Fruit fly (Drosophila melanogaster) whole organism, prepupa: Measurements from ENCODE around the gene gammaTub37C.

Source experiments
- Blimp-1 ChIP-seq: fragments of 200-800 bp; sonication (Bioruptor generic); optimal IDR thresholded peaks from 3 replicates; lab custom pipeline; 2017; ENCODE audit warnings: missing biosample characterization, missing genetic modification characterization, mild to moderate bottlenecking, moderate library complexity, missing genetic modification reagents
- CG10631 ChIP-seq: fragments of 200-800 bp; sonication (Bioruptor generic); optimal IDR thresholded peaks from 2 replicates; lab custom pipeline; 2016; ENCODE audit warnings: missing biosample characterization, missing genetic modification characterization
- CG10669 ChIP-seq: fragments of 200-800 bp; sonication (Bioruptor generic); optimal IDR thresholded peaks from 3 replicates; lab custom pipeline; 2018; ENCODE audit warnings: missing biosample characterization, mild to moderate bottlenecking, missing genetic modification characterization, moderate library complexity
- CG11762 ChIP-seq: fragments of 200-800 bp; sonication (Bioruptor generic); optimal IDR thresholded peaks from 3 replicates; lab custom pipeline; 2016; ENCODE audit warnings: missing biosample characterization, missing genetic modification characterization; ENCODE audit not compliant: insufficient read depth
- CG11902 ChIP-seq: fragments of 200-800 bp; sonication (Bioruptor generic); optimal IDR thresholded peaks from 3 replicates; lab custom pipeline; 2016; ENCODE audit warnings: missing biosample characterization, missing genetic modification characterization
- CG15336 ChIP-seq: fragments of 200-800 bp; sonication (Bioruptor generic); IDR thresholded peaks from 2 replicates; pipeline ENCODE4 v1.3.6; 2022; ENCODE audit warnings: missing biosample characterization, missing genetic modification characterization
- CG1621 ChIP-seq: fragments of 200-800 bp; sonication (Bioruptor generic); optimal IDR thresholded peaks from 3 replicates; lab custom pipeline; 2018; ENCODE audit warnings: missing biosample characterization, mild to moderate bottlenecking, missing genetic modification characterization
- CG3032 ChIP-seq: fragments of 200-800 bp; optimal IDR thresholded peaks from 2 replicates; lab custom pipeline; 2019; ENCODE audit warnings: missing biosample characterization, mild to moderate bottlenecking, missing genetic modification characterization, moderate library complexity
- CG31627 ChIP-seq: fragments of 200-800 bp; sonication (Bioruptor generic); optimal IDR thresholded peaks from 3 replicates; lab custom pipeline; 2016; ENCODE audit warnings: missing biosample characterization, missing genetic modification characterization
- CG32006 ChIP-seq: fragments of 200-800 bp; sonication (Bioruptor generic); optimal IDR thresholded peaks from 3 replicates; lab custom pipeline; 2017; ENCODE audit warnings: missing biosample characterization, mild to moderate bottlenecking, missing genetic modification characterization
- CG34406 ChIP-seq: fragments of 200-800 bp; sonication (Bioruptor generic); optimal IDR thresholded peaks from 3 replicates; lab custom pipeline; 2016; ENCODE audit warnings: missing biosample characterization, missing genetic modification characterization
- CG3919 ChIP-seq: fragments of 200-800 bp; sonication (Bioruptor generic); optimal IDR thresholded peaks from 3 replicates; lab custom pipeline; 2016; ENCODE audit warnings: missing biosample characterization, missing genetic modification characterization
- CG4318 ChIP-seq: fragments of 200-800 bp; sonication (Bioruptor generic); optimal IDR thresholded peaks from 3 replicates; lab custom pipeline; 2017; ENCODE audit warnings: missing biosample characterization, mild to moderate bottlenecking, missing genetic modification characterization
- CG6163 ChIP-seq: fragments of 200-800 bp; sonication (Bioruptor generic); IDR thresholded peaks from 3 replicates; pipeline ENCODE4 v1.3.6; 2022; ENCODE audit warnings: missing biosample characterization, missing genetic modification characterization
- CG6276 ChIP-seq: fragments of 200-800 bp; sonication (Bioruptor generic); optimal IDR thresholded peaks from 2 replicates; lab custom pipeline; 2017; ENCODE audit warnings: missing biosample characterization, mild to moderate bottlenecking, missing genetic modification characterization
- CG6808 ChIP-seq: fragments of 200-800 bp; sonication (Bioruptor generic); optimal IDR thresholded peaks from 3 replicates; lab custom pipeline; 2017; ENCODE audit warnings: missing biosample characterization, missing genetic modification characterization, mild to moderate bottlenecking, moderate library complexity, missing genetic modification reagents
- CG8119 ChIP-seq: fragments of 200-800 bp; sonication (Bioruptor generic); IDR thresholded peaks from 3 replicates; pipeline ENCODE4 v1.3.6; 2022; ENCODE audit warnings: missing biosample characterization, missing genetic modification characterization
- CG8319 ChIP-seq: fragments of 200-800 bp; sonication (Bioruptor generic); optimal IDR thresholded peaks from 3 replicates; lab custom pipeline; 2016; ENCODE audit warnings: missing biosample characterization, missing genetic modification characterization
- CG8632 ChIP-seq: fragments of 200-800 bp; sonication (Bioruptor generic); optimal IDR thresholded peaks from 3 replicates; lab custom pipeline; 2016; ENCODE audit warnings: missing biosample characterization, missing genetic modification characterization
- CG9139 ChIP-seq: fragments of 200-800 bp; sonication (Bioruptor generic); optimal IDR thresholded peaks from 3 replicates; lab custom pipeline; 2017; ENCODE audit warnings: missing biosample characterization, mild to moderate bottlenecking, missing genetic modification characterization
- Eip75B ChIP-seq: fragments of 200-800 bp; sonication (Bioruptor generic); optimal IDR thresholded peaks from 3 replicates; lab custom pipeline; 2016; ENCODE audit warnings: missing biosample characterization, missing genetic modification characterization
- Ets21C ChIP-seq: fragments of 200-800 bp; sonication (Bioruptor generic); optimal IDR thresholded peaks from 3 replicates; lab custom pipeline; 2016; ENCODE audit warnings: missing biosample characterization, missing genetic modification characterization
- Ets96B ChIP-seq: fragments of 200-800 bp; optimal IDR thresholded peaks from 2 replicates; lab custom pipeline; 2019; ENCODE audit warnings: missing biosample characterization, mild to moderate bottlenecking, missing genetic modification characterization, moderate library complexity
- Gug ChIP-seq: fragments of 200-800 bp; sonication (Bioruptor generic); IDR thresholded peaks from 2 replicates; pipeline ENCODE4 v1.3.6; 2022; ENCODE audit warnings: missing biosample characterization, missing genetic modification characterization
- Hr38 ChIP-seq: sonication (Bioruptor generic); optimal IDR thresholded peaks from 2 replicates; lab custom pipeline; 2016; ENCODE audit warnings: missing biosample characterization, missing genetic modification characterization
- Hr39 ChIP-seq: fragments of 200-800 bp; sonication (Bioruptor generic); optimal IDR thresholded peaks from 2 replicates; lab custom pipeline; 2016; ENCODE audit warnings: missing biosample characterization, missing genetic modification characterization
- Lpt ChIP-seq: fragments of 200-800 bp; sonication (Bioruptor generic); optimal IDR thresholded peaks from 3 replicates; lab custom pipeline; 2016; ENCODE audit warnings: missing biosample characterization, missing genetic modification characterization
- Met ChIP-seq: fragments of 200-800 bp; sonication (Bioruptor generic); optimal IDR thresholded peaks from 3 replicates; lab custom pipeline; 2016; ENCODE audit warnings: missing biosample characterization, missing genetic modification characterization
- OdsH ChIP-seq: fragments of 200-800 bp; sonication (Bioruptor generic); optimal IDR thresholded peaks from 3 replicates; lab custom pipeline; 2016; ENCODE audit warnings: missing biosample characterization, missing genetic modification characterization
- Smox ChIP-seq: fragments of 200-800 bp; sonication (Bioruptor generic); optimal IDR thresholded peaks from 3 replicates; lab custom pipeline; 2016; ENCODE audit warnings: missing biosample characterization, missing genetic modification characterization
- Sox102F ChIP-seq: fragments of 200-800 bp; sonication (Bioruptor generic); optimal IDR thresholded peaks from 2 replicates; lab custom pipeline; 2016; ENCODE audit warnings: missing biosample characterization, mild to moderate bottlenecking, missing genetic modification characterization
- Sox14 ChIP-seq: fragments of 200-800 bp; sonication (Bioruptor generic); optimal IDR thresholded peaks from 3 replicates; lab custom pipeline; 2016; ENCODE audit warnings: missing biosample characterization, missing genetic modification characterization
- Sox15 ChIP-seq: fragments of 200-800 bp; sonication (Bioruptor generic); optimal IDR thresholded peaks from 3 replicates; lab custom pipeline; 2016; ENCODE audit warnings: missing biosample characterization, missing genetic modification characterization
- achi ChIP-seq: fragments of 200-800 bp; sonication (Bioruptor generic); optimal IDR thresholded peaks from 3 replicates; lab custom pipeline; 2016; ENCODE audit warnings: missing biosample characterization, missing genetic modification characterization
- dac ChIP-seq: fragments of 200-800 bp; sonication (Bioruptor generic); optimal IDR thresholded peaks from 2 replicates; lab custom pipeline; 2017; ENCODE audit warnings: missing biosample characterization, mild to moderate bottlenecking, missing genetic modification characterization
- dsx ChIP-seq: fragments of 200-800 bp; optimal IDR thresholded peaks from 3 replicates; lab custom pipeline; 2019; ENCODE audit warnings: missing biosample characterization, mild to moderate bottlenecking, missing genetic modification characterization, moderate library complexity; ENCODE audit not compliant: poor library complexity, severe bottlenecking
- eg ChIP-seq: fragments of 200-800 bp; sonication (Bioruptor generic); IDR thresholded peaks from 3 replicates; pipeline ENCODE4 v1.3.6; 2022; ENCODE audit warnings: missing biosample characterization, missing genetic modification characterization
- esn ChIP-seq: fragments of 200-800 bp; sonication (Bioruptor generic); optimal IDR thresholded peaks from 2 replicates; lab custom pipeline; 2016; ENCODE audit warnings: missing biosample characterization, mild to moderate bottlenecking, missing genetic modification characterization, moderate library complexity
- fd59A ChIP-seq: fragments of 200-800 bp; sonication (Bioruptor generic); optimal IDR thresholded peaks from 2 replicates; lab custom pipeline; 2017; ENCODE audit warnings: missing biosample characterization, mild to moderate bottlenecking, missing genetic modification characterization, missing genetic modification reagents
- fd85E ChIP-seq: fragments of 200-800 bp; sonication (Bioruptor generic); optimal IDR thresholded peaks from 3 replicates; lab custom pipeline; 2016; ENCODE audit warnings: missing biosample characterization, missing genetic modification characterization
- net ChIP-seq: fragments of 200-800 bp; sonication (Bioruptor generic); optimal IDR thresholded peaks from 3 replicates; lab custom pipeline; 2016; ENCODE audit warnings: missing biosample characterization, missing genetic modification characterization
- pdm3 ChIP-seq: fragments of 200-800 bp; sonication (Bioruptor generic); optimal IDR thresholded peaks from 3 replicates; lab custom pipeline; 2016; ENCODE audit warnings: missing biosample characterization, missing genetic modification characterization
- salr ChIP-seq, 2 experiments: fragments of 200-800 bp; sonication (Bioruptor generic); optimal IDR thresholded peaks; 3 replicates each; lab custom pipeline; 2016 to 2018; ENCODE audit warnings: missing biosample characterization in 2 of 2, missing genetic modification characterization in 2 of 2, mild to moderate bottlenecking in 1 of 2
- spab ChIP-seq: fragments of 200-800 bp; sonication (Bioruptor generic); optimal IDR thresholded peaks from 2 replicates; lab custom pipeline; 2017; ENCODE audit warnings: missing biosample characterization, mild to moderate bottlenecking, missing genetic modification characterization, missing genetic modification reagents
- ss ChIP-seq, 2 experiments: fragments of 200-800 bp; sonication (Bioruptor generic); optimal IDR thresholded peaks; 2 replicates in 1 of 2; 3 replicates in 1 of 2; lab custom pipeline; 2017 to 2018; ENCODE audit warnings: mild to moderate bottlenecking in 2 of 2, missing biosample characterization in 2 of 2, missing genetic modification characterization in 2 of 2, moderate library complexity in 1 of 2
- topi ChIP-seq: fragments of 200-800 bp; sonication (Bioruptor generic); optimal IDR thresholded peaks from 3 replicates; lab custom pipeline; 2016; ENCODE audit warnings: missing biosample characterization, missing genetic modification characterization
- vri ChIP-seq: fragments of 200-800 bp; sonication (Bioruptor generic); optimal IDR thresholded peaks from 3 replicates; lab custom pipeline; 2016; ENCODE audit warnings: missing biosample characterization, mild to moderate bottlenecking, missing genetic modification characterization

Gene gammaTub37C

dm6 chr2L:19201841-19202240, 16.3 kb upstream of the gammaTub37C start (continued):
- TF ChIP-seq CG10631 (GFP tag; lab: Kevin White, UChicago), result peak; percentile 66
- TF ChIP-seq CG11902 (GFP tag; lab: Kevin White, UChicago), result no peak
- TF ChIP-seq CG3919 (GFP tag; lab: Kevin White, UChicago), result peak; percentile 81
- peak; percentile 69 for TF ChIP-seq OdsH
- peak; percentile 15 for TF ChIP-seq CG8319 (GFP tag; lab: Kevin White, UChicago)
- peak; percentile 38 for TF ChIP-seq CG8632 (GFP tag; lab: Kevin White, UChicago)
- peak; percentile 51 for TF ChIP-seq CG6276 (GFP tag; lab: Kevin White, UChicago)
- peak; percentile 72 for TF ChIP-seq CG8119 (GFP tag; lab: Robert Waterston, UW)
- TF ChIP-seq fd85E, result no peak
- TF ChIP-seq CG6163 (GFP tag; lab: Robert Waterston, UW), result peak; percentile 87
- TF ChIP-seq pdm3, result peak; percentile 48
- TF ChIP-seq CG32006 (GFP tag; lab: Kevin White, UChicago), result peak; percentile 52
- TF ChIP-seq Hr39, result peak; percentile 59
- peak; percentile 65 for TF ChIP-seq Ets96B
- TF ChIP-seq salr (GFP tag; optimal IDR thresholded peaks at IDR 0.05; lab: Kevin White, UChicago), result peak in 1 of 2 experiments; percentile 33
- peak; percentile 62 for TF ChIP-seq dsx (GFP tag; lab: Kevin White, UChicago)
- TF ChIP-seq net (GFP tag; lab: Kevin White, UChicago), result peak; percentile 62
- no peak for TF ChIP-seq Sox15 (GFP tag; lab: Kevin White, UChicago)
- peak; percentile 65 for TF ChIP-seq Gug (GFP tag; lab: Robert Waterston, UW)
- TF ChIP-seq fd59A (GFP tag; lab: Kevin White, UChicago), result peak; percentile 48
- no peak for TF ChIP-seq dac (GFP tag; lab: Kevin White, UChicago)
- peak; percentile 56; the same call in 2 of the 3 replicates for TF ChIP-seq eg (GFP tag; lab: Robert Waterston, UW)
- peak; percentile 51 for TF ChIP-seq spab (GFP tag; lab: Kevin White, UChicago)
- peak; percentile 49 for TF ChIP-seq CG10669 (GFP tag; lab: Kevin White, UChicago)
- TF ChIP-seq Lpt (GFP tag; lab: Kevin White, UChicago), result peak; percentile 22
- TF ChIP-seq CG9139 (GFP tag; lab: Kevin White, UChicago), result no peak
- TF ChIP-seq Ets21C, result peak; percentile 39
- TF ChIP-seq, all 60 proteins: peak for 49

DNA sequence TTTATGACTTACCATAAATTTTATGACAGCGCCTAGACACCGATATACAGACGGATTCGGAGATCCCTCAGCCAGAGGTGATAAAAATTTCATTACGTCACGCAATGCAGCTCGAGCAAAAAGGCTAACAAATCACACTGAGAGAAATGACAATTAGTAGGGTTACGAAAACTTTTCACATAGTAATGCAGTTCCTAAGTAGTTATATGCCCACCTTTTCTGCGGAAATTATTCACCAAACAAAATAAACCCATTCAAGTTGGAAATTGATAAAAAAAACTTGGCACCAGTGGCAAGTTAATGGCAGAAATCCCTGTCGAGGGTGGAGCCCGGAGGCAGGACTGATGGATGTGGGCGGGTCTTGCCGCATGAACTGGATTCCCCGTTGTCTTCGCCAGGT, 14.7 kb upstream of the gammaTub37C start:
- peak; percentile 46 for TF ChIP-seq Eip75B (GFP tag; lab: Kevin White, UChicago)
- no peak for TF ChIP-seq CG11902 (GFP tag; lab: Kevin White, UChicago)
- peak; percentile 43 for TF ChIP-seq net (GFP tag; lab: Kevin White, UChicago)
- 0 out of 2 replicates have a peak, but pooled peaks have one; percentile 26 for TF ChIP-seq CG15336 (GFP tag; lab: Robert Waterston, UW)
- TF ChIP-seq fd85E, result no peak
- peak; percentile 33 for TF ChIP-seq topi
- TF ChIP-seq CG34406 (GFP tag; lab: Kevin White, UChicago), result peak; percentile 28
- peak; percentile 44 for TF ChIP-seq CG3032 (tag; lab: Kevin White, UChicago)
- peak; percentile 49 for TF ChIP-seq Sox102F (GFP tag; lab: Kevin White, UChicago)
- TF ChIP-seq fd59A (GFP tag; lab: Kevin White, UChicago), result peak; percentile 45
- TF ChIP-seq dsx (GFP tag; lab: Kevin White, UChicago), result peak; percentile 39
- TF ChIP-seq CG4318, result no peak
- TF ChIP-seq vri (GFP tag; lab: Kevin White, UChicago), result peak; percentile 31
- TF ChIP-seq Sox15 (GFP tag; lab: Kevin White, UChicago), result peak; percentile 24
- TF ChIP-seq CG8319 (GFP tag; lab: Kevin White, UChicago), result peak; percentile 17
- peak; percentile 45 for TF ChIP-seq spab (GFP tag; lab: Kevin White, UChicago)
- TF ChIP-seq Smox (GFP tag; lab: Kevin White, UChicago), result peak; percentile 39
- TF ChIP-seq CG31627 (GFP tag; lab: Kevin White, UChicago), result peak; percentile 55
- TF ChIP-seq Lpt (GFP tag; lab: Kevin White, UChicago), result no peak
- TF ChIP-seq Met (GFP tag; lab: Kevin White, UChicago), result peak; percentile 63
- TF ChIP-seq Ets96B, result peak; percentile 39
- no peak for TF ChIP-seq CG9139 (GFP tag; lab: Kevin White, UChicago)
- TF ChIP-seq Gug (GFP tag; lab: Robert Waterston, UW), result no peak
- no peak for TF ChIP-seq dac (GFP tag; lab: Kevin White, UChicago)
- TF ChIP-seq esn (GFP tag; lab: Kevin White, UChicago), result peak; percentile 53
- TF ChIP-seq CG6808 (GFP tag; lab: Kevin White, UChicago), result peak; percentile 27
- TF ChIP-seq Sox14 (GFP tag; lab: Kevin White, UChicago), result peak; percentile 35
- no peak for TF ChIP-seq Blimp-1 (GFP tag; lab: Kevin White, UChicago)
- peak; percentile 56 for TF ChIP-seq pdm3
- TF ChIP-seq achi (GFP tag; lab: Kevin White, UChicago), result peak; percentile 41
- TF ChIP-seq CG8119 (GFP tag; lab: Robert Waterston, UW), result no peak
- TF ChIP-seq CG1621 (tag; lab: Kevin White, UChicago), result peak; percentile 33
- TF ChIP-seq ss (GFP tag; optimal IDR thresholded peaks at IDR 0.05; lab: Kevin White, UChicago), result peak; percentile 15 to 25
- TF ChIP-seq CG11762 (GFP tag; lab: Kevin White, UChicago), result peak; percentile 42
- peak; percentile 50 for TF ChIP-seq OdsH
- no peak for TF ChIP-seq Hr38 (GFP tag; lab: Kevin White, UChicago)
